Fruit fly (Drosophila melanogaster): ENCODE measurements around the gene RluA-2.

Gene RluA-2

DNA sequence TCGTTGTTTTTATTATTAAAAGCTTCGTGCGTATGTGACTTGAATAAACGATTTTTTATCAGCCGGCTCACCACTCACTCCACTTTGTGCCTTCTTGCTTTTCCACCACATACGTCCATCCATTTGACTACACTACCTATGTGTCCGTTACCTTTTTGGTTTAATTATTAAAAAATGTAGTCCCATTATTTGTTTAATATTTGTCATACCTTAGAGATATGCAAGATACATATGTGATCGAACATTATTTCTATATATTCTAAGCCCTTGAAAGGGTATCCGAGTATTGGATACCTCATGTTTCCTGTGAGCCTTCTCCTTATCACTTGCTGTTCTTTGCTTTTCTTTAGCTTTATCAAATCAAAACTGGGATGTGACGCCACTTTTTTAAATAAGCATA, 42.4 kb downstream of the RluA-2 start (continued):
- TF ChIP-seq twi (tag; optimal IDR thresholded peaks at IDR 0.05) (no peak), trh (GFP tag; optimal IDR thresholded peaks at IDR 0.05) (no peak), Chrac-16 (GFP tag; optimal IDR thresholded peaks at IDR 0.05) (no peak), Rfx (GFP tag; IDR thresholded peaks at IDR 0.05) (peak; percentile 79), nerfin-2 (GFP tag; IDR thresholded peaks at IDR 0.05; ENCODE audit: partially characterized antibody) (no peak), CG18619 (GFP tag; optimal IDR thresholded peaks at IDR 0.05) (peak; percentile 30), ase (GFP tag; IDR thresholded peaks at IDR 0.05) (peak; percentile 49; the same call in 2 of the 3 replicates), tin (GFP tag; optimal IDR thresholded peaks at IDR 0.05) (no peak), CG34224 (GFP tag; IDR thresholded peaks at IDR 0.05; ENCODE audit: partially characterized antibody) (no peak), Gsc (GFP tag; IDR thresholded peaks at IDR 0.05) (no peak), CG6813 (GFP tag; optimal IDR thresholded peaks at IDR 0.05) (peak; percentile 30), CG34422 (GFP tag; IDR thresholded peaks at IDR 0.05) (peak; percentile 78), CG10654 (GFP tag; optimal IDR thresholded peaks at IDR 0.05) (peak; percentile 14), trem (tag; optimal IDR thresholded peaks at IDR 0.05) (no peak), HLH4C (GFP tag; IDR thresholded peaks at IDR 0.05; ENCODE audit: partially characterized antibody) (no peak), Hand (GFP tag; optimal IDR thresholded peaks at IDR 0.05) (peak; percentile 5), emc (GFP tag; optimal IDR thresholded peaks at IDR 0.05) (no peak), lbe (GFP tag; optimal IDR thresholded peaks at IDR 0.05) (peak; percentile 65), CG14965 (GFP tag; optimal IDR thresholded peaks at IDR 0.05; ENCODE audit: borderline replicate concordance) (no peak), CG6791 (GFP tag; IDR thresholded peaks at IDR 0.05; ENCODE audit: partially characterized antibody) (no peak), CG11696 (GFP tag; IDR thresholded peaks at IDR 0.05) (peak; percentile 50), bcd (GFP tag; optimal IDR thresholded peaks at IDR 0.05) (peak; percentile 66), CTCF (GFP tag; optimal IDR thresholded peaks at IDR 0.05) (no peak), tna (GFP tag; IDR thresholded peaks at IDR 0.05; ENCODE audit: partially characterized antibody) (no peak), ara (GFP tag; IDR thresholded peaks at IDR 0.05) (peak; percentile 51; the same call in 1 of the 2 replicates), BEAF-32 (GFP tag; optimal IDR thresholded peaks at IDR 0.05) (no peak), CG14441 (GFP tag; IDR thresholded peaks at IDR 0.05) (peak; percentile 79), CG12299 (tag; optimal IDR thresholded peaks at IDR 0.05) (peak; percentile 31), inv (GFP tag; IDR thresholded peaks at IDR 0.05; ENCODE audit: partially characterized antibody) (no peak), Xbp1 (GFP tag; optimal IDR thresholded peaks at IDR 0.05) (peak; percentile 47), amos (GFP tag; IDR thresholded peaks at IDR 0.05; ENCODE audit: partially characterized antibody) (no peak), gem (tag; optimal IDR thresholded peaks at IDR 0.05) (peak; percentile 77), CG15011 (GFP tag; optimal IDR thresholded peaks at IDR 0.05) (peak; percentile 44), gt (GFP tag; IDR thresholded peaks at IDR 0.05) (no peak), TFAM (GFP tag; optimal IDR thresholded peaks at IDR 0.05) (no peak), sr (GFP tag; IDR thresholded peaks at IDR 0.05) (no peak), B-H2 (GFP tag; optimal IDR thresholded peaks at IDR 0.05) (no peak), CG8281 (tag; optimal IDR thresholded peaks at IDR 0.05) (peak; percentile 15), fd3F (GFP tag; optimal IDR thresholded peaks at IDR 0.05) (peak; percentile 26), CG13775 (GFP tag; optimal IDR thresholded peaks at IDR 0.05) (no peak), CG12391 (tag; optimal IDR thresholded peaks at IDR 0.05) (peak; percentile 61), Lhr (GFP tag; optimal IDR thresholded peaks at IDR 0.05) (no peak), wdn (GFP tag; IDR thresholded peaks at IDR 0.05) (peak; percentile 69), Ada2b (GFP tag; IDR thresholded peaks at IDR 0.05) (peak; percentile 58), chm (GFP tag; IDR thresholded peaks at IDR 0.05) (no peak), CG7372 (GFP tag; IDR thresholded peaks at IDR 0.05) (peak; percentile 64; the same call in 1 of the 2 replicates), Rx (GFP tag; IDR thresholded peaks at IDR 0.05) (no peak; the same call in 1 of the 2 replicates), tgo (GFP tag; IDR thresholded peaks at IDR 0.05) (peak; percentile 78; the same call in 2 of the 3 replicates), kni (GFP tag; optimal IDR thresholded peaks at IDR 0.05) (no peak), CG11456 (GFP tag; IDR thresholded peaks at IDR 0.05) (0 out of 3 replicates have a peak, but pooled peaks have one; percentile 34), CkIIα-i1 (GFP tag; IDR thresholded peaks at IDR 0.05) (no peak)
